Fruit fly (Drosophila melanogaster) whole organism, pupa: ENCODE measurements around the gene Vps36.

Source experiments
- CG13204 ChIP-seq: fragments of 200-800 bp; sonication (Bioruptor generic); optimal IDR thresholded peaks from 2 replicates; lab custom pipeline; 2018; ENCODE audit warnings: missing biosample characterization, mild to moderate bottlenecking, missing genetic modification characterization, moderate library complexity
- CG32121 ChIP-seq: fragments of 200-800 bp; sonication (Bioruptor generic); IDR thresholded peaks from 2 replicates; pipeline ENCODE4 v1.3.6; 2022; ENCODE audit warnings: missing biosample characterization, missing genetic modification characterization
- CG34367 ChIP-seq: fragments of 200-800 bp; sonication (Bioruptor generic); optimal IDR thresholded peaks from 2 replicates; lab custom pipeline; 2018; ENCODE audit warnings: missing biosample characterization, mild to moderate bottlenecking, missing genetic modification characterization
- CG4496 ChIP-seq: fragments of 200-800 bp; sonication (Bioruptor generic); IDR thresholded peaks from 3 replicates; pipeline ENCODE4 v1.3.6; 2022; ENCODE audit warnings: missing biosample characterization, missing genetic modification characterization
- CG8159 ChIP-seq: fragments of 200-800 bp; sonication (Bioruptor generic); optimal IDR thresholded peaks from 3 replicates; lab custom pipeline; 2018; ENCODE audit warnings: missing biosample characterization, mild to moderate bottlenecking, missing genetic modification characterization, moderate library complexity
- CG9948 ChIP-seq: fragments of 200-800 bp; sonication (Bioruptor generic); optimal IDR thresholded peaks from 2 replicates; lab custom pipeline; 2018; ENCODE audit warnings: missing biosample characterization, mild to moderate bottlenecking, missing genetic modification characterization, moderate library complexity
- D1 ChIP-seq: fragments of 200-800 bp; sonication (Bioruptor generic); optimal IDR thresholded peaks from 2 replicates; lab custom pipeline; 2018; ENCODE audit warnings: missing biosample characterization, mild to moderate bottlenecking, missing genetic modification characterization, moderate library complexity
- EcR ChIP-seq: fragments of 200-800 bp; sonication (Bioruptor generic); optimal IDR thresholded peaks from 3 replicates; lab custom pipeline; 2019; ENCODE audit warnings: missing biosample characterization, missing genetic modification characterization, mild to moderate bottlenecking, moderate library complexity, missing genetic modification reagents
- Ets98B ChIP-seq: fragments of 200-800 bp; sonication (Bioruptor generic); IDR thresholded peaks from 2 replicates; pipeline ENCODE4 v1.3.6; 2022; ENCODE audit warnings: missing biosample characterization, missing genetic modification characterization
- Pif1A ChIP-seq: fragments of 200-800 bp; sonication (Bioruptor generic); optimal IDR thresholded peaks from 3 replicates; lab custom pipeline; 2016; ENCODE audit warnings: missing biosample characterization, missing genetic modification characterization
- Pif1B ChIP-seq: fragments of 200-800 bp; sonication (Bioruptor generic); optimal IDR thresholded peaks from 3 replicates; lab custom pipeline; 2016; ENCODE audit warnings: missing biosample characterization, missing genetic modification characterization
- gl ChIP-seq: fragments of 200-800 bp; sonication (Bioruptor generic); optimal IDR thresholded peaks from 2 replicates; lab custom pipeline; 2018; ENCODE audit warnings: missing biosample characterization, mild to moderate bottlenecking, missing genetic modification characterization
- rn ChIP-seq: fragments of 200-800 bp; sonication (Bioruptor generic); IDR thresholded peaks from 2 replicates; pipeline ENCODE4 v1.3.6; 2022; ENCODE audit warnings: missing biosample characterization, missing genetic modification characterization

DNA sequence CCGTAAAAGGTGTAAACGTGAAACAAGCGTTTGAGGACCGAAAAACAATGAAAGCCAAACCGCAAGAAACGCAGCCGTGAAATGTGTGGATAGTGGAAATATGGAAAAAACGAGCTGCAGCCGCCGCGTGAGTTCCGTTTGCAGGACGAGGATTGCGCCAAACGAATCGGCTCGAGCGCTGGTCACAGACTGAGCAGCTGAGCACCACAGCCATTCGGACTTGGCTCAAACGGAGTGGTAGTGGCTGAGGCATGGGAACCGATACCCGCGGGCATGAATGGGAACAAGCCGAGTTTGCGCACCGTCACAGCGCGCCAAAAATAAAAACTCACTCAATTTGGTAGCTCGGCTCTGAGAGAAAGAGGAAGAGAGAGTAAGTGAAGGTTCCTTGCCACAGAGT lies 38.3 kb downstream of the Vps36 start, which contains the start of gene CG10089:
- no peak for TF ChIP-seq EcR
- no peak for TF ChIP-seq CG9948
- TF ChIP-seq CG34367 (tag; lab: Kevin White, UChicago): no peak
- no peak for TF ChIP-seq CG32121 (GFP tag; lab: Robert Waterston, UW)
- no peak for TF ChIP-seq CG8159 (tag; lab: Kevin White, UChicago)
- TF ChIP-seq CG13204 (GFP tag; lab: Kevin White, UChicago): no peak
- TF ChIP-seq gl (tag; lab: Kevin White, UChicago): no peak
- no peak for TF ChIP-seq CG4496 (GFP tag; lab: Robert Waterston, UW)
- no peak for TF ChIP-seq Ets98B (GFP tag; lab: Robert Waterston, UW)
- no peak for TF ChIP-seq rn (GFP tag; lab: Robert Waterston, UW)
- no peak for TF ChIP-seq Pif1A (GFP tag; lab: Kevin White, UChicago)
- no peak for TF ChIP-seq D1
- no peak for TF ChIP-seq Pif1B (GFP tag; lab: Kevin White, UChicago)
